Fruit fly (Drosophila melanogaster) whole organism, wandering third instar larva: ENCODE measurements around the gene Ugt37A1.

Source experiments
- Abd-B ChIP-seq: fragments of >200 bp; optimal IDR thresholded peaks from 2 replicates; lab custom pipeline; 2017; ENCODE audit warnings: missing biosample characterization, missing genetic modification characterization
- CG32264 ChIP-seq: fragments of 200-800 bp; sonication (Bioruptor generic); optimal IDR thresholded peaks from 2 replicates; lab custom pipeline; 2016; ENCODE audit warnings: missing biosample characterization, missing genetic modification characterization
- CG9705 ChIP-seq: fragments of 200-800 bp; sonication (Bioruptor generic); optimal IDR thresholded peaks from 2 replicates; lab custom pipeline; 2018; ENCODE audit warnings: missing biosample characterization, mild to moderate bottlenecking, missing genetic modification characterization
- CrebA ChIP-seq: fragments of 200-800 bp; sonication (Bioruptor generic); optimal IDR thresholded peaks from 2 replicates; lab custom pipeline; 2016; ENCODE audit warnings: missing biosample characterization, mild to moderate bottlenecking, missing genetic modification characterization, borderline replicate concordance
- Dfd ChIP-seq: fragments of >200 bp; optimal IDR thresholded peaks from 2 replicates; lab custom pipeline; 2017; ENCODE audit warnings: missing biosample characterization, missing genetic modification characterization
- Dif ChIP-seq: fragments of 200-275, 200-300 bp; sonication (Bioruptor generic); optimal IDR thresholded peaks from 2 replicates; lab custom pipeline; 2018; ENCODE audit warnings: missing biosample characterization, missing genetic modification characterization; ENCODE audit not compliant: partially characterized antibody
- GATAd ChIP-seq: sonication (Bioruptor generic); optimal IDR thresholded peaks from 2 replicates; lab custom pipeline; 2016; ENCODE audit warnings: missing biosample characterization, missing genetic modification characterization
- HLH106 ChIP-seq: fragments of 200-800 bp; optimal IDR thresholded peaks from 3 replicates; lab custom pipeline; 2019; ENCODE audit warnings: missing biosample characterization, mild to moderate bottlenecking, missing genetic modification characterization, moderate library complexity
- Hnf4 ChIP-seq: fragments of 200-800 bp; sonication (Bioruptor generic); optimal IDR thresholded peaks from 2 replicates; lab custom pipeline; 2016; ENCODE audit warnings: missing biosample characterization, mild to moderate bottlenecking, missing genetic modification characterization
- Hr78 ChIP-seq: fragments of >200 bp; optimal IDR thresholded peaks from 2 replicates; lab custom pipeline; 2017; ENCODE audit warnings: missing biosample characterization, missing genetic modification characterization
- Hr83 ChIP-seq: fragments of 200-300 bp; sonication (Bioruptor generic); optimal IDR thresholded peaks from 2 replicates; lab custom pipeline; 2016; ENCODE audit warnings: missing biosample characterization, mild to moderate bottlenecking, missing genetic modification characterization, moderate library complexity; ENCODE audit not compliant: poor library complexity, severe bottlenecking
- Jra ChIP-seq: sonication (Bioruptor generic); optimal IDR thresholded peaks from 2 replicates; lab custom pipeline; 2016; ENCODE audit warnings: missing biosample characterization, missing genetic modification characterization
- Mio ChIP-seq: sonication (Bioruptor generic); optimal IDR thresholded peaks from 2 replicates; lab custom pipeline; 2016; ENCODE audit warnings: missing biosample characterization, missing genetic modification characterization
- Myc ChIP-seq: fragments of >200 bp; optimal IDR thresholded peaks from 2 replicates; lab custom pipeline; 2017
- N ChIP-seq: fragments of >200 bp; optimal IDR thresholded peaks from 2 replicates; lab custom pipeline; 2018; ENCODE audit warnings: missing biosample characterization, missing external identifiers, missing genetic modification characterization
- OdsH ChIP-seq: fragments of 200-800 bp; sonication (Bioruptor generic); optimal IDR thresholded peaks from 2 replicates; lab custom pipeline; 2016; ENCODE audit warnings: missing biosample characterization, mild to moderate bottlenecking, missing genetic modification characterization
- Rel ChIP-seq, 2 experiments: fragments of 200-800 bp; sonication (Bioruptor generic) in 1 of 2; optimal IDR thresholded peaks; 2 replicates in 1 of 2; 3 replicates in 1 of 2; lab custom pipeline; 2016 to 2019; ENCODE audit warnings: mild to moderate bottlenecking in 2 of 2, missing biosample characterization in 2 of 2, missing genetic modification characterization in 2 of 2, moderate library complexity in 1 of 2
- Sp1 ChIP-seq: fragments of 200-800 bp; sonication (Bioruptor generic); optimal IDR thresholded peaks from 3 replicates; lab custom pipeline; 2019; ENCODE audit warnings: missing biosample characterization, mild to moderate bottlenecking, missing genetic modification characterization, moderate library complexity
- Vsx2 ChIP-seq: fragments of 200-300, 225-300 bp; sonication (Bioruptor generic); optimal IDR thresholded peaks from 2 replicates; lab custom pipeline; 2018; ENCODE audit warnings: missing biosample characterization, missing genetic modification characterization; ENCODE audit not compliant: partially characterized antibody
- br ChIP-seq: fragments of 200-800 bp; sonication (Bioruptor generic); optimal IDR thresholded peaks from 2 replicates; lab custom pipeline; 2016; ENCODE audit warnings: missing biosample characterization, missing genetic modification characterization
- brk ChIP-seq: fragments of 200-800 bp; sonication (Bioruptor generic); optimal IDR thresholded peaks from 2 replicates; lab custom pipeline; 2016; ENCODE audit warnings: missing biosample characterization, mild to moderate bottlenecking, missing genetic modification characterization
- dl ChIP-seq, 2 experiments: fragments of 175-275, 200-275 bp in 1 of 2; fragments of 200-275 bp in 1 of 2; sonication (Bioruptor generic); optimal IDR thresholded peaks; lab custom pipeline; 2018; ENCODE audit warnings: mild to moderate bottlenecking in 2 of 2, missing biosample characterization in 2 of 2, missing genetic modification characterization in 2 of 2, moderate library complexity in 2 of 2; ENCODE audit not compliant: partially characterized antibody in 2 of 2, insufficient read depth in 1 of 2
- dmrt93B ChIP-seq: fragments of 200-800 bp; sonication (Bioruptor generic); optimal IDR thresholded peaks from 2 replicates; lab custom pipeline; 2018; ENCODE audit warnings: missing biosample characterization, mild to moderate bottlenecking, missing genetic modification characterization
- dsf ChIP-seq: sonication (Bioruptor generic); optimal IDR thresholded peaks from 2 replicates; lab custom pipeline; 2016; ENCODE audit warnings: missing biosample characterization, missing genetic modification characterization, borderline replicate concordance
- ey ChIP-seq: fragments of 200-800 bp; sonication (Bioruptor generic); optimal IDR thresholded peaks from 2 replicates; lab custom pipeline; 2016; ENCODE audit warnings: missing biosample characterization, missing genetic modification characterization
- foxo ChIP-seq, 2 experiments: fragments of 200-800 bp; sonication (Bioruptor generic); optimal IDR thresholded peaks; 2 replicates in 1 of 2; 3 replicates in 1 of 2; lab custom pipeline; 2016 to 2017; ENCODE audit warnings: missing biosample characterization in 2 of 2, missing genetic modification characterization in 2 of 2
- fru ChIP-seq: fragments of 200-800 bp; sonication (Bioruptor generic); optimal IDR thresholded peaks from 3 replicates; lab custom pipeline; 2016; ENCODE audit warnings: missing biosample characterization, mild to moderate bottlenecking, missing genetic modification characterization
- h ChIP-seq: fragments of 200-800 bp; sonication (Bioruptor generic); optimal IDR thresholded peaks from 3 replicates; lab custom pipeline; 2016; ENCODE audit warnings: missing biosample characterization, mild to moderate bottlenecking, missing genetic modification characterization
- jim ChIP-seq: fragments of 175-275, 200-325 bp; sonication (Bioruptor generic); optimal IDR thresholded peaks from 2 replicates; lab custom pipeline; 2016; ENCODE audit warnings: missing biosample characterization, mild to moderate bottlenecking, missing genetic modification characterization
- lola ChIP-seq: fragments of >200 bp; optimal IDR thresholded peaks from 2 replicates; lab custom pipeline; 2017; ENCODE audit warnings: missing biosample characterization, missing genetic modification characterization
- pan ChIP-seq: fragments of >200 bp; optimal IDR thresholded peaks from 2 replicates; lab custom pipeline; 2017
- psq ChIP-seq: fragments of 200-800 bp; sonication (Bioruptor generic); optimal IDR thresholded peaks from 3 replicates; lab custom pipeline; 2017; ENCODE audit warnings: missing biosample characterization, mild to moderate bottlenecking, missing genetic modification characterization, moderate library complexity
- rgr ChIP-seq: fragments of 200-800 bp; sonication (Bioruptor generic); optimal IDR thresholded peaks from 3 replicates; lab custom pipeline; 2016; ENCODE audit warnings: missing biosample characterization, mild to moderate bottlenecking, missing genetic modification characterization
- sage ChIP-seq: fragments of 200-800 bp; sonication (Bioruptor generic); optimal IDR thresholded peaks from 2 replicates; lab custom pipeline; 2016; ENCODE audit warnings: missing biosample characterization, mild to moderate bottlenecking, missing genetic modification characterization
- sv ChIP-seq: fragments of 200-800 bp; sonication (Bioruptor generic); optimal IDR thresholded peaks from 3 replicates; lab custom pipeline; 2016; ENCODE audit warnings: missing biosample characterization, missing genetic modification characterization
- tai ChIP-seq: sonication (Bioruptor generic); optimal IDR thresholded peaks from 2 replicates; lab custom pipeline; 2016; ENCODE audit warnings: missing biosample characterization, missing genetic modification characterization
- usp ChIP-seq: fragments of >200 bp; optimal IDR thresholded peaks from 2 replicates; lab custom pipeline; 2017; ENCODE audit warnings: missing biosample characterization, missing genetic modification characterization
- woc ChIP-seq: sonication (Bioruptor generic); optimal IDR thresholded peaks from 2 replicates; lab custom pipeline; 2016; ENCODE audit warnings: missing biosample characterization, mild to moderate bottlenecking, missing genetic modification characterization

Ugt37A1 gene

dm6 chr2L:20416754-20417563 lies 43.1 kb upstream of the Ugt37A1 start, which contains the start of the genes CG10949 and Arpc2:
Gene CG10949, minus strand, starts transcription at chr2L:20416918.
Gene Arpc2, plus strand, starts transcription at chr2L:20417057.
- TF ChIP-seq GATAd, result no peak
- TF ChIP-seq dl (GFP tag; optimal IDR thresholded peaks at IDR 0.05; lab: Kevin White, UChicago; ENCODE audit: insufficient read depth in 1 of 2, partially characterized antibody in 2 of 2), result peak; percentile 40 to 73
- TF ChIP-seq Rel (GFP tag; optimal IDR thresholded peaks at IDR 0.05; lab: Kevin White, UChicago), result no peak
- peak; percentile 7 for TF ChIP-seq Rel (tag; optimal IDR thresholded peaks at IDR 0.05; lab: Kevin White, UChicago)
- no peak for TF ChIP-seq woc
- no peak for TF ChIP-seq sv (GFP tag; lab: Kevin White, UChicago)
- peak; percentile 11 for TF ChIP-seq br
- TF ChIP-seq fru (GFP tag; lab: Kevin White, UChicago), result peak; percentile 12
- TF ChIP-seq Dfd, result no peak
- no peak for TF ChIP-seq Myc (lab: Kevin White, UChicago)
- no peak for TF ChIP-seq Mio (GFP tag; lab: Kevin White, UChicago)
- peak; percentile 2 for TF ChIP-seq psq (GFP tag; lab: Kevin White, UChicago)
- TF ChIP-seq brk, result no peak
- no peak for TF ChIP-seq Abd-B (GFP tag; lab: Kevin White, UChicago)
- TF ChIP-seq Jra (GFP tag; lab: Kevin White, UChicago), result no peak
- peak; percentile 78 for TF ChIP-seq HLH106 (tag; lab: Kevin White, UChicago)
- TF ChIP-seq Hr83, result peak; percentile 71
- TF ChIP-seq usp (GFP tag; lab: Kevin White, UChicago), result no peak
- peak; percentile 80 for TF ChIP-seq Dif (GFP tag; lab: Kevin White, UChicago)
- peak in 1 of 2 experiments; percentile 55 for TF ChIP-seq foxo (GFP tag; optimal IDR thresholded peaks at IDR 0.05; lab: Kevin White, UChicago)
- TF ChIP-seq jim (GFP tag; lab: Kevin White, UChicago), result no peak
- TF ChIP-seq lola, result no peak
- no peak for TF ChIP-seq rgr
- TF ChIP-seq ey (GFP tag; lab: Kevin White, UChicago), result no peak
- no peak for TF ChIP-seq Vsx2
- TF ChIP-seq h (GFP tag; lab: Kevin White, UChicago), result peak; percentile 13
- TF ChIP-seq pan (lab: Kevin White, UChicago), result no peak
- TF ChIP-seq dmrt93B (GFP tag; lab: Kevin White, UChicago), result peak; percentile 46
- peak; percentile 14 for TF ChIP-seq Sp1 (GFP tag; lab: Kevin White, UChicago)
- TF ChIP-seq Hr78 (GFP tag; lab: Kevin White, UChicago), result no peak
- TF ChIP-seq OdsH (GFP tag; lab: Kevin White, UChicago), result peak; percentile 4
- TF ChIP-seq CG9705, result peak; percentile 27
- TF ChIP-seq sage (GFP tag; lab: Kevin White, UChicago), result no peak
- TF ChIP-seq Hnf4, result peak; percentile 34
- no peak for TF ChIP-seq CG32264 (GFP tag; lab: Kevin White, UChicago)
- TF ChIP-seq dsf (GFP tag; lab: Kevin White, UChicago), result peak; percentile 38
- TF ChIP-seq tai (GFP tag; lab: Kevin White, UChicago), result no peak
- TF ChIP-seq CrebA (GFP tag; lab: Kevin White, UChicago), result no peak
- peak; percentile 62 for TF ChIP-seq N (GFP tag; lab: Kevin White, UChicago)
- TF ChIP-seq, all 38 proteins: peak for 17

- TF ChIP-seq Dif (GFP tag; lab: Kevin White, UChicago), result no peak
- TF ChIP-seq br, result peak; percentile 27
- no peak for TF ChIP-seq jim (GFP tag; lab: Kevin White, UChicago)
- TF ChIP-seq Myc (lab: Kevin White, UChicago), result no peak
- TF ChIP-seq Dfd, result no peak
- no peak for TF ChIP-seq ey (GFP tag; lab: Kevin White, UChicago)
- no peak for TF ChIP-seq CrebA (GFP tag; lab: Kevin White, UChicago)
- TF ChIP-seq Vsx2, result no peak
- TF ChIP-seq Sp1 (GFP tag; lab: Kevin White, UChicago), result no peak
- no peak for TF ChIP-seq woc
- peak; percentile 65 for TF ChIP-seq sv (GFP tag; lab: Kevin White, UChicago)
- TF ChIP-seq OdsH (GFP tag; lab: Kevin White, UChicago), result peak; percentile 22
- no peak for TF ChIP-seq GATAd
- TF ChIP-seq Jra (GFP tag; lab: Kevin White, UChicago), result peak; percentile 9
- TF ChIP-seq pan (lab: Kevin White, UChicago), result no peak
- no peak for TF ChIP-seq HLH106 (tag; lab: Kevin White, UChicago)
- TF ChIP-seq h (GFP tag; lab: Kevin White, UChicago), result peak; percentile 40
- TF ChIP-seq N (GFP tag; lab: Kevin White, UChicago), result no peak
- TF ChIP-seq CG32264 (GFP tag; lab: Kevin White, UChicago), result no peak
- peak; percentile 26 for TF ChIP-seq Hr83
- TF ChIP-seq sage (GFP tag; lab: Kevin White, UChicago), result no peak
- no peak for TF ChIP-seq Rel (GFP tag; optimal IDR thresholded peaks at IDR 0.05; lab: Kevin White, UChicago)
- TF ChIP-seq Rel (tag; optimal IDR thresholded peaks at IDR 0.05; lab: Kevin White, UChicago), result no peak
- TF ChIP-seq dsf (GFP tag; lab: Kevin White, UChicago), result no peak
- no peak for TF ChIP-seq tai (GFP tag; lab: Kevin White, UChicago)
- TF ChIP-seq rgr, result peak; percentile 62
- TF ChIP-seq CG9705, result no peak
- no peak for TF ChIP-seq brk
- TF ChIP-seq fru (GFP tag; lab: Kevin White, UChicago), result peak; percentile 35
- peak; percentile 49 for TF ChIP-seq Hnf4
- TF ChIP-seq psq (GFP tag; lab: Kevin White, UChicago), result no peak
- no peak for TF ChIP-seq Abd-B (GFP tag; lab: Kevin White, UChicago)
- no peak for TF ChIP-seq dl (GFP tag; optimal IDR thresholded peaks at IDR 0.05; lab: Kevin White, UChicago; ENCODE audit: insufficient read depth in 1 of 2, partially characterized antibody in 2 of 2)
- TF ChIP-seq Hr78 (GFP tag; lab: Kevin White, UChicago), result no peak
- TF ChIP-seq foxo (GFP tag; optimal IDR thresholded peaks at IDR 0.05; lab: Kevin White, UChicago), result peak in 1 of 2 experiments; percentile 49
- no peak for TF ChIP-seq lola
- TF ChIP-seq dmrt93B (GFP tag; lab: Kevin White, UChicago), result no peak
- no peak for TF ChIP-seq Mio (GFP tag; lab: Kevin White, UChicago)
- no peak for TF ChIP-seq usp (GFP tag; lab: Kevin White, UChicago)
Observed at dm6 chr2L:20414750-20415211, 40.9 kb upstream of the Ugt37A1 start, which contains the start of gene CG10947. Gene CG10947, minus strand, starts transcription at chr2L:20414800.
